Fruit fly (Drosophila melanogaster): ENCODE measurements around the gene Gmppb.

Gene Gmppb

DNA sequence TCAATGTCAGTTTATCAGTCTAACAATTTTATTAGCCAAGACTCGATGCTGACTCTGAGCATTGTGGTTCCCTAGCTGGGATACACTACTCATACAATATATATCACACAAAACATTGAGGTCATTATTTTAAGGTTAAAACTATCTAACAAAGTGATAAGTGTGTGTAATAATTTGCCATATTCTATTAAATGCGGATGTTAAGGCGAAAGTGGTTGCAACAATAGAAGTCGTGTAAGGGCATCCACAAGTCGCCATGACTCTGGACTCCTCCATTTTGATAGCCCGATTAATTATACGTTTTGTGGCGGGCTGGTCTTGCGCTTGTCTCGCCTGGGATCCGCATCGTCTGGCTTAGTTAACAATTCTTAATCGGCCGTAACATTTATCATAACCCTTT, 35.5 kb downstream of the Gmppb start:
- TF ChIP-seq CG8478 (optimal IDR thresholded peaks at IDR 0.05) (no peak), CTCF (optimal IDR thresholded peaks at IDR 0.05) (no peak)

DNA sequence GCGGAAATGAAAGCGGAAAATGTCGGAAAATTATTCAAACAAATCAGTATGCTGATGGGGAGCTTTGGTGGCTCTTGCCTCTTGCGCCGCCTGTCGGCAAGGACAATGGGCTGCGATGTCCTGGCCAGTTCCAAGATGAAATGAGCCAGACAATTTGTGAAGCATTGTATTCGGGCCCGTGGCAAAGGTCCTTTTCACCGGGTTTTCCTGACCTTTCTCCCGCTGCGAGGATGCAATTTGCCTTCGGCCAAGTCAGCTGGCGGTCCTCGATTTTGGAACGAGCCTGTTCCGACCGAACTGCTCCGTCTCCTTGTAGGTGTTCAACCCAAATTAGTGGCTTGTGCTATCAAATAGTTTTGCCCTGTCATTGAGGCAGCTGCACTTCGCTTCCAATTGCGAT, 36.1 kb downstream of the Gmppb start:
- no peak for TF ChIP-seq CTCF (optimal IDR thresholded peaks at IDR 0.05)
- TF ChIP-seq CG8478 (optimal IDR thresholded peaks at IDR 0.05), result no peak

DNA sequence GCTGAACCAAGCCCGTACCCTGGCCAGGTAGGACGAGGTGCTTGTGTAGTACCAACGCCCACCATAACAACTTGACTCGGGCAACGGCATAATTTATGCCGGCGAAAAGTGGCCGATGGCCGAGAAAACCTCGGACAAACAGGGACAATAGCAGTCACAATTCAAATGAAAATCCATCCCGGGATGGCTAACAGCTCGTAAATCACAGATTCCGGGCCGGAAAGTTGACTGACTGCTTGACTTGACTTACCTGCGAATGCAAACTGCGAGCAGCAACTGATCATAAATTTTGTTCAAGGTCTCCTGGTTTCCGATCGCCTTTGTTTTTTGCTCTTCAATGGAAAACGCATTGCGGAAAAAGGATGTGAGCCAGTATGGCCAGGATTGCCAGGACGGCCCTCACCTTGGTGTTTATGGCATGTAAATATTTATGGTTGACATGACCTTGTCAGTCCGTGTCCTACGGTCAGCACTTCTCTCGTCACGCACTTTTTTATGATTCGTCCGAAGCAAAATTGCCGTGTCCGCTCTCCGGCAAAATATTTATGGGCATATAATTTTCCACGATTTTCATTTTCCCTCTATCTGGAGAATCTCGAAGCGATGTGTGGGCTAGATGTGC, 37.9 kb downstream of the Gmppb start:
- no peak for TF ChIP-seq CG8478 (optimal IDR thresholded peaks at IDR 0.05)
- no peak for TF ChIP-seq CTCF (optimal IDR thresholded peaks at IDR 0.05)

DNA sequence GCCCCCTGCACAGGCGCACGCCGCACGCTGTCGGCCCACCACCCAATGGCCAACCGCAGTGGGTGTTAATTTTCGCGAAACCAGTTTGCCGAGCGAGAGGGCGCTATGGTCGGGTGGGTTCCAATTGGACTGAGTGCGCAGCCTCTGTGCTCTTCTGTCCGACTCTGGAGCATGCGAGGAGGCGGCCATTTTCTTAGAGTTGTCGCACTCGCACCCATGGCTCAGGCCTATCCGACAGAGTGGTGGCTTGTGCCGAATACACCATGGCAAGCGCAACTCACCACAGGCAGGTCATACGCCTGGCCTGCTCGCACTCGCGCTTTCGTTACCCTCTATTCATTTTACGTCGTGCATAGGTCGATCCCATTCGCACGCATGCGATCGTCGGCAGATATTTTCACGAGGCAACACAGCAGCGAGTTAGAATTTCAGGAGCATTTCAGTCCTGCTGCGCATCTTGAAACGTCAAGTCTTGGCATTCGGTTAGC, 41.2 kb downstream of the Gmppb start, which contains the start of gene opa:
opa (plus strand) TSS at position 441 of the 488 bp plus-strand sequence.
- peak; percentile 62 for TF ChIP-seq CG8478 (optimal IDR thresholded peaks at IDR 0.05)
- TF ChIP-seq CTCF (optimal IDR thresholded peaks at IDR 0.05), result peak; percentile 32 to 39

DNA sequence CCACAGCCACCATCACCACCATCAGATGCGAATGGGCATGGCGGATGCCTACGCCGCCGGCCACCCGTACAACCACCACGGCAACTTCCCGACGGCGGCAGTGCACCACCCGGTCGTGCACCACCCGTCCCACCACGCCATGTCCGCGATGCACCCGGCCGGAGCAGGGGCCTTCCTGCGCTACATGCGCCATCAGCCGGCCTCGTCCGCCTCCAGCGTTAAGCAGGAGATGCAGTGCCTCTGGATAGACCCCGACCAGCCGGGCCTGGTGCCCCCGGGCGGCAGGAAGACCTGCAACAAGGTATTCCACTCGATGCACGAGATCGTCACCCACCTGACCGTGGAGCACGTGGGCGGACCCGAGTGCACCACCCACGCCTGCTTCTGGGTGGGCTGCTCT, 42.3 kb downstream of the Gmppb start:
- no peak for TF ChIP-seq CTCF (optimal IDR thresholded peaks at IDR 0.05)
- no peak for TF ChIP-seq CG8478 (optimal IDR thresholded peaks at IDR 0.05)

DNA sequence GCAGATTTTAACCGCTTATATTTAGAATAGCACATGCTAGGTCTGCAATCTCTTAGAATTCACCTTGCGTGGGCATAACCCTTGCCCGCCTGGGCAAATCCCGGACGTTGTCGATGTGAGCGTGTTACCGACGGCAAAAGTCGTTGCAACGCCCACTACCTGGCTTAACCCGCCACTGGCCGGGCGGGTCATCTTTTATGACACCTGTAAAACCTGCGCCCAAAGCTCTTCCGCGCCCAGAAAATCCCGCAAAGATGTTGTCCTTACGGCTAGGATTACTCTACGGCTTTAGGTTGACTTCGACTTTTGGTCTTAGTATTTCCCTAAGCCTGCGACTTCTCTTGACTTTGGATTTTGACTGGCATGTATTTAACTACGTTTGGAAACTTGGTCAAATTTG, 43.0 kb downstream of the Gmppb start:
- TF ChIP-seq CG8478 (optimal IDR thresholded peaks at IDR 0.05) (no peak), CTCF (optimal IDR thresholded peaks at IDR 0.05) (no peak)

DNA sequence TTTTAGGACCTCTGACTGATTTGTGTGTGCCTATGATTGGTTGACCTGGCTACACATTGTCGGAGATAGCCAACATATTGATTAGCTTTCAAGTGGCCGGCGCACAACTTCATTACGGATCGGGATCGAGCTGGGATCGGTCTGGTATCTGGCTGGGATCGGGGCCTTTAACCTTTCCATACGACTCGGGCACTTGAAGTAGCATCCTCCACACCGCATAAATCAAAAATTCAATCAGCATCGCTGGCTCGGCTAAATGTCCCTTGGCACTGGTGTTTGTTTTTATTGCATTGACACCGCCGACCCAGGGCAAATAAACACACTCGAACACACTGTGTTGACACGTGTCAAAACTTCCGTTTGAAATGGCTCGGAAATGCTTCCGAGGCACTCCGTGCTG, 44.5 kb downstream of the Gmppb start:
- TF ChIP-seq CTCF (optimal IDR thresholded peaks at IDR 0.05), result no peak
- no peak for TF ChIP-seq CG8478 (optimal IDR thresholded peaks at IDR 0.05)

DNA sequence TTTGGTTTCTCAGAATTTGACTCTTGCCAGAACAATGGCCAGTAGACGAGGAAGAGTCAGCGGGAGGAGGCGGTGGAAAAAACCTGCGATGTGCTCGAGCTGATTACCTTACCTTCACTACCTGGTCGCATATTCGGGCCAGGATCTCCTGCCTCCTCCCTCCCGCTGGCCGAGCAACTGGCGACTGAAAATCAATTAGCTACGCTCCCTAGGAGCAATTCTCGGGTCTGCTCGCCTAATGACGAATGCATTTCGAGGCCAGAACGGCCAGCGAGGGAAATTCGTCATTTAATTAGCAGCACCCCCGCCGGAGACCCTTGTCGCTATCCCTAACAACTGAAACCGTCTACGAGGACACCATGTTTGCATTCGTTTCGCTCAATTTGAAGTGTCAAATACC, 46.8 kb downstream of the Gmppb start:
- TF ChIP-seq CTCF (optimal IDR thresholded peaks at IDR 0.05) (no peak), CG8478 (optimal IDR thresholded peaks at IDR 0.05) (no peak)

DNA sequence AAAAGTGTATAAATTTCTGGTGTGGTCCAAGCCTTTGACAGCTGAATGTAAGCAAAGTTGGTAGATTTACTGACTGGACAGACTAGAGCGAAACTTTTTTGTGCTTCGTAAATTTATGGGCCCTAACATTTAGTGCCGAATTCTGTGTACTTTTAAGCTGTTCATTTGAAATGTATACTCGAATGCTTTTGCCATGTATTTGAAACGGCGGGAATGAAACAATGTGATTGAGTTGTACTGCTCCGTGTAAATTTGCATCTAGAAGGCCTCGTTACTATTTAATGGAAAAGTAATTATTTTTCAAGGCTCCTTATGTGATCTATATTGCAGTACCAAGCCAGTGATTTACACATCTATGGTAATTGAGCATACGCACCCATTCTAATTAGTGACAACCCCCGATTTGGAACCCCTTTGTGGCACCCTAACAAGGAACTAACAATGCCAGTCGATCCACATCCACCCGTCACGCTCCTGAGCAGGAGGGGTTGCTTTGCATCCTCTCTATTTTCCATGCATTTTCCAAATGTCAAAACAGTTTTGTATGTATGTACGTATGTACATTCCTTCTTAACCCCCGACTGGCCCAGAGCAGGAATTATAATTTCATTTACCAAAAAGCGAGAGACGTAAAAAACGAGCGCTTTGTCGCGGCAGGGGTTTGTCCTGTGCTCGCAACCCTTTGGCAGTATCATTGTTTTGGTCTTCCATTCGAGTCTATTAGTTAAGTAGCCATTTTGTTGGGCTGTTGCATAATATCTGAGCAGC, 47.4 kb downstream of the Gmppb start:
- TF ChIP-seq CG8478 (optimal IDR thresholded peaks at IDR 0.05) (no peak), CTCF (optimal IDR thresholded peaks at IDR 0.05) (no peak)

DNA sequence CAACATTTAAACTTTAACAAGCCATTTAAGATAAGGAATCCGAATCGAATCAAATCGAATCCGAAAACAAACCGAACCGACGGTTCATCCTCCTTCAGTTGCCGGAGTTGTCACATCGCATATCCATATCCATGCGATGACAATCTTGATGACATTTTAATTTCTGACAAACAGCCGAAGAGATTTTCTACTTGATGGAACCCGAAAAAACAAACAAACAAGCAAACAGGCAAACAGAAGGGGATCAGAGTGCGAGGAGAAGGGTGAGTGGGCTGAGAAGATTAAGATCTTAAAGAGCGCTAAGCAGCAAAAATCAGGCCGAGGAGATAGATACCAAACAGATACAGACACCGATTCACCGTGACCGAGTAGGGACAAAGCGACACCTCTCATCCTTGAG, 49.9 kb downstream of the Gmppb start:
- no peak for TF ChIP-seq CTCF (optimal IDR thresholded peaks at IDR 0.05)
- TF ChIP-seq CG8478 (optimal IDR thresholded peaks at IDR 0.05), result no peak

DNA sequence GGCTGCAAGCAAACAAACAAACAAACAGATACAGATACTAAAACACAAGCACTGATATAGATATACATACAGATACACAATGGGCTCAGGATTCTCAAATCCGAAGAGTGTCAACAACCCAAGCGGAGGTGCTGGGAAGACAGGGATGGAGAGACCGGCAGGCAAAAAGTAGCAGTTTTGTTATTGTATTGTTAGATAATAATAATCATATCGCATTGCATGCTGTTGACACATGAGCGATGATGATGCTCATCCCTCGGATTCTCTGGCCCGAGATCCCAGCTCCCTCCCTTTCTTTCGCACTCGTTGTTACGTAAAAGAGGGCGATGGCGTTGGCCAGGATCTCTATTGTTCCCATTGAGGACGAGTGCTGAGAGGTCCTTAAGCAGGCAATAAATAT, 52.6 kb downstream of the Gmppb start:
- TF ChIP-seq CG8478 (optimal IDR thresholded peaks at IDR 0.05) (no peak), CTCF (optimal IDR thresholded peaks at IDR 0.05) (no peak)

DNA sequence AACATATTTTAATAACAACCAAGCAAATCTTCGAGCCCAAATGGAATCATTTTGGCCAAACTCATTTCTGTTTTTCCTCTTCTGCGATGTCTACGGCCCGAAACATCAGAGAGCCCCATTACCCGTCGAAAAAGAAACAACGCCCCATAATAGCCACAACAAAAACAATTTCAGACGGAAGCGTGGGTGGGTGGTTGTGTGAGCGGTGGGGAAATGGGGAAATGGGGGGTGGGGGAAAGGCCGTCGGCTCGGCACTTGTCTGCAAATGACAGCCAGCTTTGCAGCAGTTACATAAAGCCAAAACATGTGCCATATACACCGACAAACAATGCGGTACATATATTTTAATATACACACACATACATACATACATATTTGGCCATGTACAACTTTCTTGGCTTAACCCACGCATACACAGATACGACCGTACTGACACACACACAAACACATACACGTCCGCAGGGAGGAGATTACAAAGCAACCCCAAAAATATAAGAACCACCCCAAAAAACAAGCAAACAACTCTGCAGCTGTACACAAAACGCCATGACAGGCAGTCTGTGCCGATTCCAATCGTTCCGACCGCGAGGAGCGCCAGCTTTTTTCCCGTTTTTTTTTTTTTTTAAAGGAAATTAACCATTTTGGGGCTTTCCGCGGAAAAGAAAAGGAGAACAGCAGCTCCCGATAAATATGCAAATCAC, 53.8 kb downstream of the Gmppb start:
- no peak for TF ChIP-seq CTCF (optimal IDR thresholded peaks at IDR 0.05)
- TF ChIP-seq CG8478 (optimal IDR thresholded peaks at IDR 0.05), result no peak

Measured in S2 (cell line).